Worm (Caenorhabditis elegans): ENCODE measurements around the gene F28H7.7.

DNA sequence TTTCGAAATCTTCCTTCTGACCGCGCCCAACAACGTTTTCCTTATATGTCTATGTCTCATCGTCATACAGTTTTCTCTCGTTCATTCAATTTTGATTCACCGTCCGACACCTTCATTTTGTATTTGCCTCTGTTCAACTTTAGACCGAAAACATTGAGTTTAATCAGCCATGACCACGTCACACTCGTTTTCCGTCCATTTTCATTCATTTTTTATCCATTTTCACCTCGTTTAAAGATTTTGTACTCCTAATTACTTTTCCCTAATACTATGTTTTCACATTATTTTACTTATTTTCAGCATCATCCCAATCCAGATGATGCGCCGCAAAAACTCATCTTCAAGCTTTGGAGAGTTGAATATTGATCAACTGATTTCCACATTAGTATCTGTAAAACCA is 51.7 kb downstream of the F28H7.7 start, which contains the start of gene pph-1:
- TF ChIP-seq ceh-22 (tag; optimal IDR thresholded peaks at IDR 0.05): no peak
- no peak for TF ChIP-seq C08G9.2 (tag; optimal IDR thresholded peaks at IDR 0.05)
- TF ChIP-seq lin-11 (tag; optimal IDR thresholded peaks at IDR 0.05): no peak
- no peak for TF ChIP-seq pqm-1 (tag; optimal IDR thresholded peaks at IDR 0.05)
- no peak for TF ChIP-seq C38D4.7 (GFP tag; optimal IDR thresholded peaks at IDR 0.05)
- no peak for TF ChIP-seq T23F11.4 (GFP tag; optimal IDR thresholded peaks at IDR 0.05)
- TF ChIP-seq mec-3 (tag; optimal IDR thresholded peaks at IDR 0.05; ENCODE audit: borderline replicate concordance): no peak
- TF ChIP-seq rnt-1 (tag; optimal IDR thresholded peaks at IDR 0.05): no peak
- TF ChIP-seq unc-55 (GFP tag; optimal IDR thresholded peaks at IDR 0.05): no peak
- TF ChIP-seq Y22D7AL.16 (tag; optimal IDR thresholded peaks at IDR 0.05): no peak
- TF ChIP-seq lim-6 (tag; optimal IDR thresholded peaks at IDR 0.05): no peak
